Worm (Caenorhabditis elegans): Measurements from ENCODE around the gene arc-1.
A peak's percentile ranks its signal among the peaks of the same experiment; 100 is the strongest.

Gene arc-1

DNA sequence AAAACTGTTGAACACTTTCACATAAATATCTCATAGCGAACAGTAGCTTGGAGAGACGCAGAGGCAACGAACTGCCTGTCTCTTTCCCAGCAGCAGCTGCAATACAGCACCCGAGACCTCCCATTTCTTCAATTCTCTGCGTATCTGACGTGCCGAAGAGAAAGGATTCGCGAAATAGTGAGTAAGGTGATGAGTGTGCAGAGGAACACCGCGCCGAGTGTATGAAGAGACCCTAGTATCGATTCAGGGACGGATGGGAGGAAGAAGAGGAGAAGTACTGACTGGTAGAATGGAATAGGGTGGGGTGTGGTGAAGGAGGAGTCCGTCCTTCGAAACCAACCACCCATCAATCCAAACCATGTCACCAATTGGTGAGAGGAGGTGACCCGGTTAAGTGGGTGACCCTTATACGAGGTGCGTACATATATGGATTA, 28.6 kb upstream of the arc-1 start (continued):
- TF ChIP-seq Y53G8AR.9 (GFP tag; conservative IDR thresholded peaks at IDR 0.05) = no peak
- TF ChIP-seq egrh-3 (GFP tag; IDR thresholded peaks at IDR 0.05) = peak; percentile 46; the same call in 1 of the 2 replicates
- no peak for TF ChIP-seq C06A6.2 (GFP tag; conservative IDR thresholded peaks at IDR 0.05)
- peak; percentile 68; the same call in 1 of the 2 replicates for TF ChIP-seq lin-26 (GFP tag; IDR thresholded peaks at IDR 0.05)
- TF ChIP-seq B0336.3 (GFP tag; IDR thresholded peaks at IDR 0.05) = peak; percentile 16; the same call in 1 of the 2 replicates
- TF ChIP-seq lin-40 (tag; optimal IDR thresholded peaks at IDR 0.05) = peak; percentile 66
- TF ChIP-seq F10E7.11 (tag; optimal IDR thresholded peaks at IDR 0.05) = no peak
- TF ChIP-seq somi-1 (GFP tag; optimal IDR thresholded peaks at IDR 0.05) = peak; percentile 48
- TF ChIP-seq ama-1 (optimal IDR thresholded peaks at IDR 0.05) = no peak
- TF ChIP-seq ama-1 (GFP tag; optimal IDR thresholded peaks at IDR 0.05) = no peak
- no peak for TF ChIP-seq attf-6 (GFP tag; IDR thresholded peaks at IDR 0.05)
- TF ChIP-seq nfyb-1 (GFP tag; IDR thresholded peaks at IDR 0.05) = peak; percentile 64; the same call in 1 of the 2 replicates
- no peak for TF ChIP-seq madf-10 (tag; optimal IDR thresholded peaks at IDR 0.05)
- peak; percentile 58; the same call in 1 of the 2 replicates for TF ChIP-seq dox-1 (GFP tag; IDR thresholded peaks at IDR 0.05)
- TF ChIP-seq pbrm-1 (GFP tag; IDR thresholded peaks at IDR 0.05) = peak; percentile 21; the same call in 1 of the 2 replicates
- no peak for TF ChIP-seq Y79H2A.3 (GFP tag; conservative IDR thresholded peaks at IDR 0.05)
- TF ChIP-seq ceh-27 (GFP tag; optimal IDR thresholded peaks at IDR 0.05) = peak; percentile 70
- TF ChIP-seq sea-2 (GFP tag; IDR thresholded peaks at IDR 0.05) = 0 out of 2 replicates have a peak, but pooled peaks have one; percentile 31

DNA sequence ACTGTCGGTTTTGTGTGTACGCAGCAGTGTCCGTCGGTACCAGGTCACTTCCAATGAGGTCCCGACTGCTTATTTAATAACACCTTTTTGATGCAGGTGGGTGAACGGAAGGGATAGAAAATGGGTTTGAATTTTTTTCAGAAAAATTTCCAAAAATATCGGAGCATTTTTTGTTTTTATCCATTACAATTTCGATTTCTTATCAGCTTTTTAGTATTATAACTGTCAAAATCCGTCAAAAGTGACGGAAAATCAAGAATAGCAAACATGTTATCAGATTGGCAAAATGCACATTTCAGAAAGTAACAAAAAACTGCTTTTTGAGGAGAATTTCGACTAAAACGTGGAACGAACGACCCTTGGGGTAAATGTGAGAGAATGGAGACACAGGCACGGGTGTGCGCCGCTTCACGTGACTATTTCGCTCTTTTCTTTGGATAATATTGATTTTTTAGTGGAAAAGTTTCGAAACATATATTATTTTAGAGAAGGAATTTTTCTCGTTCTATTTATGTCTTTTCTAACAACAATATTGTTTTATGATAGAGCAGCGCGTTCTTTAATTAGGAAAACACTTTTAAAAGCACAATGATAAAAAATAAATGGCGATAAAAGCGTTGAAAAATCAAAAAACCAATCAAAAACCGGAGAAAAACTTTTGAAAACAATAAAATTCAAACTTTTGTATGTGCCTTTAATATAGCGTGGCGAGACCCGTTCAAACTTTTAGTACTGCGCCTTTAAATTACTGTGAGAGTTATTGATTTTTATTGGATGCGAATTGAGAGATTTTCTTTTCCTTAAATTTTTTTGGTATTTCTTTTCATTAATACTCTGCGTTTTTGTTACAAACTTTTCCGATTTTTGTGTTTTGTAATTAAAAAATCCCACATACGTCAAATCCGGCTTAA, 27.6 kb upstream of the arc-1 start, which contains the start of gene sqv-8:
Gene sqv-8, plus strand, starts transcription at position 51 of the 911 bp plus-strand sequence.
- TF ChIP-seq unc-62 (GFP tag; optimal IDR thresholded peaks at IDR 0.05) (peak; percentile 28), pbrm-1 (GFP tag; IDR thresholded peaks at IDR 0.05) (no peak), repo-1 (tag; optimal IDR thresholded peaks at IDR 0.05) (no peak), lsy-27 (tag; optimal IDR thresholded peaks at IDR 0.05; ENCODE audit: borderline replicate concordance, insufficient read depth) (no peak), efl-1 (GFP tag; optimal IDR thresholded peaks at IDR 0.05) (peak; percentile 41), attf-6 (GFP tag; IDR thresholded peaks at IDR 0.05) (no peak), Y67H2A.10 (GFP tag; conservative IDR thresholded peaks at IDR 0.05) (no peak), mcd-1 (GFP tag; IDR thresholded peaks at IDR 0.05) (no peak), sptf-2 (GFP tag; optimal IDR thresholded peaks at IDR 0.05) (no peak), K12H6.12 (tag; optimal IDR thresholded peaks at IDR 0.05) (no peak), gei-17 (GFP tag; optimal IDR thresholded peaks at IDR 0.05) (no peak), F33H1.4 (GFP tag; IDR thresholded peaks at IDR 0.05) (peak; percentile 94), nhr-90 (tag; optimal IDR thresholded peaks at IDR 0.05) (no peak), hlh-12 (tag; optimal IDR thresholded peaks at IDR 0.05) (no peak), lag-1 (GFP tag; IDR thresholded peaks at IDR 0.05) (no peak), ceh-100 (GFP tag; IDR thresholded peaks at IDR 0.05) (no peak), lin-54 (GFP tag; optimal IDR thresholded peaks at IDR 0.05) (peak; percentile 80), nhr-120 (GFP tag; IDR thresholded peaks at IDR 0.05) (no peak), ztf-28 (GFP tag; IDR thresholded peaks at IDR 0.05) (no peak), F57A8.1 (GFP tag; optimal IDR thresholded peaks at IDR 0.05) (no peak), ztf-25 (GFP tag; IDR thresholded peaks at IDR 0.05) (no peak), madf-8 (GFP tag; conservative IDR thresholded peaks at IDR 0.05) (peak; percentile 76), xnd-1 (tag; optimal IDR thresholded peaks at IDR 0.05) (peak; percentile 94), sdz-38 (tag; optimal IDR thresholded peaks at IDR 0.05) (no peak), ccch-3 (GFP tag; optimal IDR thresholded peaks at IDR 0.05) (no peak), ceh-79 (tag; optimal IDR thresholded peaks at IDR 0.05) (no peak), attf-5 (GFP tag; optimal IDR thresholded peaks at IDR 0.05) (peak; percentile 20), snpc-1.3 (tag; optimal IDR thresholded peaks at IDR 0.05; ENCODE audit: insufficient read depth) (peak; percentile 70), F49E8.2 (tag; optimal IDR thresholded peaks at IDR 0.05; ENCODE audit: insufficient read depth) (peak; percentile 11), sea-2 (GFP tag; IDR thresholded peaks at IDR 0.05) (no peak), ceh-27 (GFP tag; optimal IDR thresholded peaks at IDR 0.05) (no peak), nfya-1 (tag; optimal IDR thresholded peaks at IDR 0.05; ENCODE audit: borderline replicate concordance, insufficient read depth) (no peak)

All from whole organism, young adult.